Worm (Caenorhabditis elegans) whole organism, L4 larva: Measurements from ENCODE around the gene F31E3.6.

ENCODE experiments used
- F37D6.2 ChIP-seq: sonication (generic microtip); optimal IDR thresholded peaks from 2 replicates; lab custom pipeline; 2016; ENCODE audit warnings: mild to moderate bottlenecking, missing genetic modification characterization, missing compliant biosample characterization
- F49E8.2 ChIP-seq: sonication (generic microtip); optimal IDR thresholded peaks from 2 replicates; lab custom pipeline; 2016; ENCODE audit warnings: missing compliant biosample characterization, mild to moderate bottlenecking, missing genetic modification characterization, borderline replicate concordance
- T20F7.1 ChIP-seq: fragments of 200-800 bp; sonication (Bioruptor generic); optimal IDR thresholded peaks from 2 replicates; lab custom pipeline; 2018; ENCODE audit warnings: mild to moderate bottlenecking, missing genetic modification characterization, missing compliant biosample characterization
- T26A8.4 ChIP-seq: fragments of 200-800 bp; sonication (Bioruptor generic); IDR thresholded peaks from 2 replicates; pipeline ENCODE4 v1.3.6; 2022; ENCODE audit warnings: missing genetic modification characterization, missing compliant biosample characterization
- Y48G9A.11 ChIP-seq: fragments of 200-800 bp; sonication (Bioruptor generic); IDR thresholded peaks from 2 replicates; pipeline ENCODE4 v1.3.6; 2022; ENCODE audit warnings: missing genetic modification reagents, missing genetic modification characterization, missing compliant biosample characterization
- ZK337.2 ChIP-seq: fragments of 200-800 bp; sonication (Bioruptor generic); IDR thresholded peaks from 2 replicates; pipeline ENCODE4 v1.3.6; 2022; ENCODE audit warnings: missing genetic modification reagents, missing genetic modification characterization, missing compliant biosample characterization
- aha-1 ChIP-seq: fragments of 150-350 bp; peaks from one replicate; lab custom pipeline; 2014; ENCODE audit warnings: missing biosample characterization, missing genetic modification characterization
- arid-1 ChIP-seq: fragments of 200-800 bp; sonication (Bioruptor generic); conservative IDR thresholded peaks from 2 replicates; pipeline ENCODE4 v1.3.6; 2022; ENCODE audit warnings: missing genetic modification reagents, missing genetic modification characterization, missing compliant biosample characterization
- ceh-20 ChIP-seq: fragments of 200-800 bp; sonication (Bioruptor generic); IDR thresholded peaks from 2 replicates; pipeline ENCODE4 v1.3.6; 2022; ENCODE audit warnings: missing genetic modification reagents, missing genetic modification characterization, missing compliant biosample characterization
- ceh-28 ChIP-seq: fragments of 150-350 bp; optimal IDR thresholded peaks from 2 replicates; lab custom pipeline; 2014; ENCODE audit warnings: missing biosample characterization, missing genetic modification reagents, missing genetic modification characterization
- ceh-32 ChIP-seq: sonication (generic microtip); optimal IDR thresholded peaks from 2 replicates; lab custom pipeline; 2016; ENCODE audit warnings: mild to moderate bottlenecking, missing genetic modification characterization, missing compliant biosample characterization; ENCODE audit not compliant: poor library complexity
- ceh-62 ChIP-seq: sonication (generic microtip); optimal IDR thresholded peaks from 2 replicates; lab custom pipeline; 2017; ENCODE audit warnings: missing biosample characterization, missing genetic modification characterization
- ceh-82 ChIP-seq: sonication (generic microtip); optimal IDR thresholded peaks from 2 replicates; lab custom pipeline; 2017; ENCODE audit warnings: missing biosample characterization, missing genetic modification characterization
- ces-1 ChIP-seq: fragments of 150-350 bp; sonication (generic microtip); optimal IDR thresholded peaks from 4 replicates; lab custom pipeline; 2014; ENCODE audit warnings: missing biosample characterization, missing genetic modification reagents, missing genetic modification characterization
- daf-12 ChIP-seq: fragments of 150-350 bp; optimal IDR thresholded peaks from 2 replicates; lab custom pipeline; 2014; ENCODE audit warnings: missing biosample characterization, missing genetic modification reagents, missing genetic modification characterization
- daf-16 ChIP-seq, 3 experiments: sonication (generic microtip); optimal IDR thresholded peaks; 2 replicates each; lab custom pipeline; 2016 to 2017; ENCODE audit warnings: missing genetic modification characterization in 3 of 3, missing genetic modification reagents in 3 of 3, mild to moderate bottlenecking in 2 of 3, missing compliant biosample characterization in 2 of 3, missing biosample characterization in 1 of 3, moderate library complexity in 1 of 3
- daf-19 ChIP-seq: fragments of 200-800 bp; sonication (Bioruptor generic); conservative IDR thresholded peaks from 2 replicates; pipeline ENCODE4 v1.3.6; 2022; ENCODE audit warnings: missing genetic modification characterization, missing compliant biosample characterization
- dmd-8 ChIP-seq: fragments of 200-800 bp; sonication (Bioruptor generic); IDR thresholded peaks from 2 replicates; pipeline ENCODE4 v1.3.6; 2022; ENCODE audit warnings: missing genetic modification characterization, missing compliant biosample characterization
- dmd-9 ChIP-seq: fragments of 200-800 bp; sonication (Bioruptor generic); IDR thresholded peaks from 2 replicates; pipeline ENCODE4 v1.3.6; 2022; ENCODE audit warnings: missing genetic modification reagents, missing genetic modification characterization, missing compliant biosample characterization
- dpl-1 ChIP-seq: fragments of 150-350 bp; optimal IDR thresholded peaks from 2 replicates; lab custom pipeline; 2014; ENCODE audit warnings: missing biosample characterization, missing genetic modification reagents, missing genetic modification characterization
- dve-1 ChIP-seq: sonication (generic microtip); optimal IDR thresholded peaks from 2 replicates; lab custom pipeline; 2017; ENCODE audit warnings: antibody characterized with exemption, mild to moderate bottlenecking, missing genetic modification characterization, missing compliant biosample characterization; ENCODE audit not compliant: insufficient read depth
- fos-1 ChIP-seq: fragments of 150-350 bp; optimal IDR thresholded peaks from 2 replicates; lab custom pipeline; 2014; ENCODE audit warnings: missing biosample characterization, missing genetic modification characterization
- hif-1 ChIP-seq, 2 experiments: sonication (generic microtip); optimal IDR thresholded peaks; 2 replicates each; lab custom pipeline; 2016 to 2017; ENCODE audit warnings: missing compliant biosample characterization in 2 of 2, missing genetic modification characterization in 2 of 2, missing genetic modification reagents in 2 of 2, missing genotype in 2 of 2, mild to moderate bottlenecking in 1 of 2
- hlh-11 ChIP-seq: fragments of 200-800 bp; sonication (Bioruptor generic); optimal IDR thresholded peaks from 2 replicates; lab custom pipeline; 2018; ENCODE audit warnings: mild to moderate bottlenecking, missing genetic modification characterization, missing compliant biosample characterization
- hmg-1.1 ChIP-seq: fragments of 200-800 bp; sonication (Bioruptor generic); IDR thresholded peaks from 2 replicates; pipeline ENCODE4 v1.3.6; 2022; ENCODE audit warnings: missing genetic modification reagents, missing genetic modification characterization, missing compliant biosample characterization
- jun-1 ChIP-seq: fragments of 150-350 bp; optimal IDR thresholded peaks from 2 replicates; lab custom pipeline; 2014; ENCODE audit warnings: missing biosample characterization, missing genetic modification reagents, missing genetic modification characterization
- lin-1 ChIP-seq: fragments of 200-800 bp; sonication (Bioruptor generic); IDR thresholded peaks from 2 replicates; pipeline ENCODE4 v1.3.6; 2022; ENCODE audit warnings: missing genetic modification reagents, missing genetic modification characterization, missing compliant biosample characterization
- madf-5 ChIP-seq, 2 experiments: fragments of 200-800 bp; sonication (Bioruptor generic); IDR thresholded peaks; 2 replicates each; pipeline ENCODE4 v1.3.6; 2022; ENCODE audit warnings: missing compliant biosample characterization in 2 of 2, missing genetic modification characterization in 2 of 2
- madf-9 ChIP-seq: fragments of 200-800 bp; sonication (Bioruptor generic); conservative IDR thresholded peaks from 2 replicates; pipeline ENCODE4 v1.3.6; 2022; ENCODE audit warnings: missing genetic modification reagents, missing genetic modification characterization, missing compliant biosample characterization
- mdl-1 ChIP-seq, 2 experiments: fragments of 150-350 bp in 1 of 2; sonication (generic microtip) in 1 of 2; optimal IDR thresholded peaks; 2 replicates each; lab custom pipeline; 2014 to 2017; ENCODE audit warnings: missing biosample characterization in 2 of 2, missing genetic modification characterization in 2 of 2
- mdt-29 ChIP-seq: fragments of 200-800 bp; sonication (Bioruptor generic); IDR thresholded peaks from 2 replicates; pipeline ENCODE4 v1.3.6; 2022; ENCODE audit warnings: missing genetic modification reagents, missing genetic modification characterization, missing compliant biosample characterization
- mep-1 ChIP-seq: fragments of 150-350 bp; sonication (generic microtip); optimal IDR thresholded peaks from 3 replicates; lab custom pipeline; 2014; ENCODE audit warnings: missing biosample characterization, missing genetic modification characterization
- mxl-2 ChIP-seq: fragments of 200-800 bp; sonication (Bioruptor generic); conservative IDR thresholded peaks from 2 replicates; pipeline ENCODE4 v1.3.6; 2022; ENCODE audit warnings: missing genetic modification reagents, missing genetic modification characterization, missing compliant biosample characterization
- nhr-102 ChIP-seq: sonication (generic microtip); optimal IDR thresholded peaks from 2 replicates; lab custom pipeline; 2016; ENCODE audit warnings: mild to moderate bottlenecking, missing genetic modification characterization, moderate library complexity, missing compliant biosample characterization
- nhr-11 ChIP-seq: fragments of 150-350 bp; optimal IDR thresholded peaks from 2 replicates; lab custom pipeline; 2014; ENCODE audit warnings: missing biosample characterization, missing genetic modification characterization
- nhr-111 ChIP-seq: fragments of 200-800 bp; sonication (Bioruptor generic); optimal IDR thresholded peaks from 2 replicates; lab custom pipeline; 2018; ENCODE audit warnings: mild to moderate bottlenecking, missing genetic modification characterization, missing compliant biosample characterization
- nhr-237 ChIP-seq: sonication (generic microtip); optimal IDR thresholded peaks from 2 replicates; lab custom pipeline; 2017; ENCODE audit warnings: missing biosample characterization, missing genetic modification characterization
- nhr-25 ChIP-seq: sonication (generic microtip); optimal IDR thresholded peaks from 2 replicates; lab custom pipeline; 2017; ENCODE audit warnings: missing genetic modification characterization, mild to moderate bottlenecking, missing compliant biosample characterization, antibody characterized with exemption, moderate library complexity, borderline replicate concordance; ENCODE audit not compliant: insufficient read depth
- nhr-28 ChIP-seq: fragments of 150-350 bp; optimal IDR thresholded peaks from 2 replicates; lab custom pipeline; 2014; ENCODE audit warnings: missing biosample characterization, missing genetic modification characterization
- nhr-76 ChIP-seq: fragments of 150-350 bp; optimal IDR thresholded peaks from 2 replicates; lab custom pipeline; 2014; ENCODE audit warnings: missing biosample characterization, missing genetic modification characterization
- pqm-1 ChIP-seq: sonication (generic microtip); optimal IDR thresholded peaks from 2 replicates; lab custom pipeline; 2017; ENCODE audit warnings: missing biosample characterization, missing genetic modification characterization
- rbr-2 ChIP-seq: sonication (generic microtip); optimal IDR thresholded peaks from 2 replicates; lab custom pipeline; 2016; ENCODE audit warnings: missing genotype, missing genetic modification characterization, missing compliant biosample characterization
- saeg-2 ChIP-seq: fragments of 200-800 bp; sonication (Bioruptor generic); IDR thresholded peaks from 2 replicates; pipeline ENCODE4 v1.3.6; 2022; ENCODE audit warnings: missing genetic modification reagents, missing genetic modification characterization, missing compliant biosample characterization
- snpc-4 ChIP-seq: fragments of 150-350 bp; optimal IDR thresholded peaks from 2 replicates; lab custom pipeline; 2014; ENCODE audit warnings: missing biosample characterization, missing genetic modification characterization
- spr-3 ChIP-seq: fragments of 200-800 bp; sonication (Bioruptor generic); optimal IDR thresholded peaks from 2 replicates; lab custom pipeline; 2018; ENCODE audit warnings: mild to moderate bottlenecking, missing genetic modification characterization, missing compliant biosample characterization
- tag-97 ChIP-seq: fragments of 200-800 bp; sonication (Bioruptor generic); IDR thresholded peaks from 2 replicates; pipeline ENCODE4 v1.3.6; 2022; ENCODE audit warnings: missing genetic modification characterization, missing compliant biosample characterization
- unc-130 ChIP-seq: sonication (generic microtip); optimal IDR thresholded peaks from 2 replicates; lab custom pipeline; 2016; ENCODE audit warnings: missing genetic modification reagents, missing genetic modification characterization, missing compliant biosample characterization
- unc-62 ChIP-seq, 3 experiments: fragments of 150-350 bp in 1 of 3; sonication (generic microtip); optimal IDR thresholded peaks in 2 of 3; peaks in 1 of 3; 1 replicate in 1 of 3; 2 replicates in 2 of 3; lab custom pipeline; 2014 to 2017; ENCODE audit warnings: missing biosample characterization in 3 of 3, missing genetic modification characterization in 3 of 3, missing genetic modification reagents in 3 of 3, missing genotype in 1 of 3
- vab-7 ChIP-seq: fragments of 200-800 bp; sonication (Bioruptor generic); IDR thresholded peaks from 2 replicates; pipeline ENCODE4 v1.3.6; 2022; ENCODE audit warnings: missing genetic modification reagents, missing genetic modification characterization, missing compliant biosample characterization
- zfp-2 ChIP-seq: sonication (generic microtip); optimal IDR thresholded peaks from 2 replicates; lab custom pipeline; 2016; ENCODE audit warnings: mild to moderate bottlenecking, missing genetic modification characterization, missing compliant biosample characterization
- zip-2 ChIP-seq: fragments of 150-350 bp; optimal IDR thresholded peaks from 2 replicates; lab custom pipeline; 2014; ENCODE audit warnings: missing biosample characterization, missing genetic modification characterization

Gene F31E3.6

DNA sequence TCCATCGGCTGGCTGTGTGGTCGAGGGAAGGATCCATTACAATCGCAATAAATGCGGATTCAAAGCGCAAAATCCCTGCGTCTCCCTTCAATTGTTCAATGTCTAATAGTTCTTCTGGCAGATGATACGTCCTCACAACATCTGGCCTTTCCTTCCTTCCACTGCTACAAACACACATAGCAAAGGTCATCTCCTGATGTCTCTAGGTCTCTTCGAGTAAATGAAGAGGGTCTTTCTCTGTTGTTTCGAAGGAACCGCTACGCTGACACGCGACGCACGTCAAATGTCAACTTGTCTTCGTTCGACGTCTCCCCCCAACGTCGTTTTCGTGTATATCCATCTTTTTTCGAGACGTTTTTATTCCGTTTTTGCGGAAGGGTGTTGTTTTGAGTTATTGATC, 3.0 kb upstream of the F31E3.6 start (continued):
- TF ChIP-seq saeg-2 (GFP tag; lab: Robert Waterston, UW), result no peak
- TF ChIP-seq hmg-1.1 (GFP tag; lab: Robert Waterston, UW), result peak; percentile 34; the same call in 1 of the 2 replicates
- no peak for TF ChIP-seq hif-1 (tag; optimal IDR thresholded peaks at IDR 0.05; lab: Kevin White, UChicago)
- TF ChIP-seq tag-97 (GFP tag; lab: Robert Waterston, UW), result no peak
- peak; percentile 75 for TF ChIP-seq hlh-11 (tag; lab: Kevin White, UChicago)
- no peak for TF ChIP-seq fos-1 (tag; lab: Kevin White, UChicago)
- no peak for TF ChIP-seq nhr-111 (GFP tag; lab: Kevin White, UChicago)
- TF ChIP-seq nhr-11, result peak; percentile 40
- no peak for TF ChIP-seq arid-1
- TF ChIP-seq dmd-8 (GFP tag; lab: Robert Waterston, UW), result no peak
- no peak for TF ChIP-seq ZK337.2 (GFP tag; lab: Robert Waterston, UW)
- TF ChIP-seq dve-1, result no peak
- TF ChIP-seq spr-3, result no peak
- no peak for TF ChIP-seq Y48G9A.11 (GFP tag; lab: Robert Waterston, UW)
- peak in 1 of 2 experiments; percentile 4 for TF ChIP-seq daf-16 (GFP tag; optimal IDR thresholded peaks at IDR 0.05; lab: Kevin White, UChicago)
- no peak for TF ChIP-seq daf-16 (tag; optimal IDR thresholded peaks at IDR 0.05; lab: Kevin White, UChicago)
- TF ChIP-seq unc-62 (GFP tag; optimal IDR thresholded peaks at IDR 0.05 in 1 of 2; lab: Kevin White, UChicago), result peak in 1 of 2 experiments; percentile 100
- TF ChIP-seq unc-62 (tag; optimal IDR thresholded peaks at IDR 0.05; lab: Kevin White, UChicago), result no peak
- TF ChIP-seq nhr-76 (tag; lab: Kevin White, UChicago), result no peak
- TF ChIP-seq madf-5 (GFP tag; IDR thresholded peaks at IDR 0.05; lab: Robert Waterston, UW), result no peak
- TF ChIP-seq mdl-1 (tag; optimal IDR thresholded peaks at IDR 0.05; lab: Kevin White, UChicago), result peak in 1 of 2 experiments; percentile 56
- TF ChIP-seq ces-1, result no peak
- TF ChIP-seq rbr-2 (tag; lab: Kevin White, UChicago), result peak; percentile 47
- peak; percentile 91 for TF ChIP-seq ceh-20 (GFP tag; lab: Robert Waterston, UW)
- no peak for TF ChIP-seq nhr-102 (tag; lab: Kevin White, UChicago)
- TF ChIP-seq ceh-32 (tag; lab: Kevin White, UChicago), result no peak
- TF ChIP-seq mep-1 (tag; lab: Kevin White, UChicago), result peak; percentile 73
- no peak for TF ChIP-seq T20F7.1 (GFP tag; lab: Kevin White, UChicago)
- no peak for TF ChIP-seq pqm-1 (tag; lab: Kevin White, UChicago)
- no peak for TF ChIP-seq dmd-9 (GFP tag; lab: Robert Waterston, UW)
- no peak for TF ChIP-seq vab-7 (GFP tag; lab: Robert Waterston, UW)
- TF ChIP-seq ceh-28 (tag; lab: Kevin White, UChicago), result no peak
- TF ChIP-seq mxl-2 (GFP tag; lab: Robert Waterston, UW), result no peak
- no peak for TF ChIP-seq zip-2 (tag; lab: Kevin White, UChicago)
- TF ChIP-seq madf-9, result no peak
- TF ChIP-seq nhr-25 (tag; lab: Kevin White, UChicago), result peak; percentile 67
- TF ChIP-seq jun-1 (tag; lab: Kevin White, UChicago), result no peak
- TF ChIP-seq lin-1 (GFP tag; lab: Robert Waterston, UW), result no peak
- TF ChIP-seq daf-19 (GFP tag; lab: Robert Waterston, UW), result no peak
- peak; percentile 35 for TF ChIP-seq aha-1
- no peak for TF ChIP-seq ceh-82 (tag; lab: Kevin White, UChicago)
- no peak for TF ChIP-seq mdt-29
- no peak for TF ChIP-seq zfp-2
- no peak for TF ChIP-seq T26A8.4
- no peak for TF ChIP-seq unc-130
- TF ChIP-seq dpl-1 (GFP tag; lab: Kevin White, UChicago), result peak; percentile 20
- no peak for TF ChIP-seq snpc-4 (tag; lab: Kevin White, UChicago)
- no peak for TF ChIP-seq F37D6.2 (tag; lab: Kevin White, UChicago)
- no peak for TF ChIP-seq daf-12 (tag; lab: Kevin White, UChicago)
- TF ChIP-seq nhr-28, result peak; percentile 77
- no peak for TF ChIP-seq ceh-62 (tag; lab: Kevin White, UChicago)
- no peak for TF ChIP-seq nhr-237 (tag; lab: Kevin White, UChicago)
- no peak for TF ChIP-seq F49E8.2
